Worm (Caenorhabditis elegans) whole organism, L4 larva: ENCODE results near the gene nlp-52.
A peak's percentile ranks its signal among the peaks of the same experiment; 100 is the strongest.

Experiments used
- F10B5.3 ChIP-seq: sonication (generic microtip); optimal IDR thresholded peaks from 2 replicates; lab custom pipeline; 2016; ENCODE audit warnings: mild to moderate bottlenecking, missing genetic modification characterization, missing compliant biosample characterization
- F49E8.2 ChIP-seq: sonication (generic microtip); optimal IDR thresholded peaks from 2 replicates; lab custom pipeline; 2016; ENCODE audit warnings: missing compliant biosample characterization, mild to moderate bottlenecking, missing genetic modification characterization, borderline replicate concordance
- T26A8.4 ChIP-seq: fragments of 200-800 bp; sonication (Bioruptor generic); IDR thresholded peaks from 2 replicates; pipeline ENCODE4 v1.3.6; 2022; ENCODE audit warnings: missing genetic modification characterization, missing compliant biosample characterization
- Y48G9A.11 ChIP-seq: fragments of 200-800 bp; sonication (Bioruptor generic); IDR thresholded peaks from 2 replicates; pipeline ENCODE4 v1.3.6; 2022; ENCODE audit warnings: missing genetic modification reagents, missing genetic modification characterization, missing compliant biosample characterization
- ZK337.2 ChIP-seq: fragments of 200-800 bp; sonication (Bioruptor generic); IDR thresholded peaks from 2 replicates; pipeline ENCODE4 v1.3.6; 2022; ENCODE audit warnings: missing genetic modification reagents, missing genetic modification characterization, missing compliant biosample characterization
- aha-1 ChIP-seq: fragments of 150-350 bp; peaks from one replicate; lab custom pipeline; 2014; ENCODE audit warnings: missing biosample characterization, missing genetic modification characterization
- aly-2 ChIP-seq: sonication (generic microtip); optimal IDR thresholded peaks from 2 replicates; lab custom pipeline; 2018; ENCODE audit warnings: missing biosample characterization, missing genetic modification characterization
- attf-4 ChIP-seq: sonication (generic microtip); optimal IDR thresholded peaks from 3 replicates; lab custom pipeline; 2017; ENCODE audit warnings: missing biosample characterization, missing genetic modification characterization
- ceh-44 ChIP-seq: fragments of 200-800 bp; sonication (Bioruptor generic); IDR thresholded peaks from 2 replicates; pipeline ENCODE4 v1.3.6; 2022; ENCODE audit warnings: missing genetic modification reagents, missing genetic modification characterization, missing compliant biosample characterization
- ceh-82 ChIP-seq: sonication (generic microtip); optimal IDR thresholded peaks from 2 replicates; lab custom pipeline; 2017; ENCODE audit warnings: missing biosample characterization, missing genetic modification characterization
- ces-1 ChIP-seq: fragments of 150-350 bp; sonication (generic microtip); optimal IDR thresholded peaks from 4 replicates; lab custom pipeline; 2014; ENCODE audit warnings: missing biosample characterization, missing genetic modification reagents, missing genetic modification characterization
- cey-2 ChIP-seq: sonication (generic microtip); optimal IDR thresholded peaks from 3 replicates; lab custom pipeline; 2017; ENCODE audit warnings: missing genetic modification characterization, mild to moderate bottlenecking, missing compliant biosample characterization, antibody characterized with exemption, borderline replicate concordance; ENCODE audit not compliant: insufficient read depth
- ctbp-1 ChIP-seq: fragments of 200-800 bp; sonication (Bioruptor generic); IDR thresholded peaks from 2 replicates; pipeline ENCODE4 v1.3.6; 2022; ENCODE audit warnings: missing genetic modification reagents, missing genetic modification characterization, missing compliant biosample characterization
- daf-12 ChIP-seq: fragments of 150-350 bp; optimal IDR thresholded peaks from 2 replicates; lab custom pipeline; 2014; ENCODE audit warnings: missing biosample characterization, missing genetic modification reagents, missing genetic modification characterization
- daf-19 ChIP-seq: fragments of 200-800 bp; sonication (Bioruptor generic); conservative IDR thresholded peaks from 2 replicates; pipeline ENCODE4 v1.3.6; 2022; ENCODE audit warnings: missing genetic modification characterization, missing compliant biosample characterization
- dmd-6 ChIP-seq: fragments of 200-800 bp; sonication (Bioruptor generic); IDR thresholded peaks from 2 replicates; pipeline ENCODE4 v1.3.6; 2022; ENCODE audit warnings: missing genetic modification reagents, missing genetic modification characterization, missing compliant biosample characterization
- egl-43 ChIP-seq: fragments of 200-800 bp; sonication (Bioruptor generic); IDR thresholded peaks from 2 replicates; pipeline ENCODE4 v1.3.6; 2022; ENCODE audit warnings: missing genetic modification reagents, missing genetic modification characterization, missing compliant biosample characterization
- fkh-10 ChIP-seq: fragments of 150-350 bp; optimal IDR thresholded peaks from 2 replicates; lab custom pipeline; 2014; ENCODE audit warnings: missing biosample characterization, missing genetic modification reagents, missing genetic modification characterization
- hif-1 ChIP-seq, 2 experiments: sonication (generic microtip); optimal IDR thresholded peaks; 2 replicates each; lab custom pipeline; 2016 to 2017; ENCODE audit warnings: missing compliant biosample characterization in 2 of 2, missing genetic modification characterization in 2 of 2, missing genetic modification reagents in 2 of 2, missing genotype in 2 of 2, mild to moderate bottlenecking in 1 of 2
- hlh-11 ChIP-seq: fragments of 200-800 bp; sonication (Bioruptor generic); optimal IDR thresholded peaks from 2 replicates; lab custom pipeline; 2018; ENCODE audit warnings: mild to moderate bottlenecking, missing genetic modification characterization, missing compliant biosample characterization
- hlh-30 ChIP-seq: sonication (generic microtip); optimal IDR thresholded peaks from 2 replicates; lab custom pipeline; 2017; ENCODE audit warnings: antibody characterized with exemption, mild to moderate bottlenecking, missing genetic modification characterization, missing compliant biosample characterization; ENCODE audit not compliant: insufficient read depth
- hmg-1.1 ChIP-seq: fragments of 200-800 bp; sonication (Bioruptor generic); IDR thresholded peaks from 2 replicates; pipeline ENCODE4 v1.3.6; 2022; ENCODE audit warnings: missing genetic modification reagents, missing genetic modification characterization, missing compliant biosample characterization
- lim-7 ChIP-seq: fragments of 200-800 bp; sonication (Bioruptor generic); IDR thresholded peaks from 2 replicates; pipeline ENCODE4 v1.3.6; 2022; ENCODE audit warnings: missing genetic modification characterization, missing compliant biosample characterization
- lin-13 ChIP-seq: fragments of 150-350 bp; optimal IDR thresholded peaks from 2 replicates; lab custom pipeline; 2014; ENCODE audit warnings: missing biosample characterization, missing genetic modification reagents, missing genetic modification characterization
- lin-29 ChIP-seq: fragments of 200-800 bp; sonication (Bioruptor generic); IDR thresholded peaks from 2 replicates; pipeline ENCODE4 v1.3.6; 2022; ENCODE audit warnings: missing genetic modification reagents, missing genetic modification characterization, missing compliant biosample characterization
- lsy-2 ChIP-seq, 2 experiments: fragments of 150-350 bp in 1 of 2; sonication (generic microtip) in 1 of 2; optimal IDR thresholded peaks; 2 replicates each; lab custom pipeline; 2014 to 2017; ENCODE audit warnings: missing biosample characterization in 2 of 2, missing genetic modification characterization in 2 of 2
- madf-9 ChIP-seq: fragments of 200-800 bp; sonication (Bioruptor generic); conservative IDR thresholded peaks from 2 replicates; pipeline ENCODE4 v1.3.6; 2022; ENCODE audit warnings: missing genetic modification reagents, missing genetic modification characterization, missing compliant biosample characterization
- mdl-1 ChIP-seq, 2 experiments: fragments of 150-350 bp in 1 of 2; sonication (generic microtip) in 1 of 2; optimal IDR thresholded peaks; 2 replicates each; lab custom pipeline; 2014 to 2017; ENCODE audit warnings: missing biosample characterization in 2 of 2, missing genetic modification characterization in 2 of 2
- mes-2 ChIP-seq: sonication (generic microtip); optimal IDR thresholded peaks from 2 replicates; lab custom pipeline; 2016; ENCODE audit warnings: missing genotype, mild to moderate bottlenecking, missing genetic modification characterization, missing compliant biosample characterization; ENCODE audit not compliant: poor library complexity, severe bottlenecking
- mxl-3 ChIP-seq: fragments of 200-800 bp; sonication (Bioruptor generic); optimal IDR thresholded peaks from 2 replicates; lab custom pipeline; 2018; ENCODE audit warnings: mild to moderate bottlenecking, missing genetic modification characterization, missing compliant biosample characterization
- nhr-11 ChIP-seq: fragments of 150-350 bp; optimal IDR thresholded peaks from 2 replicates; lab custom pipeline; 2014; ENCODE audit warnings: missing biosample characterization, missing genetic modification characterization
- nhr-237 ChIP-seq: sonication (generic microtip); optimal IDR thresholded peaks from 2 replicates; lab custom pipeline; 2017; ENCODE audit warnings: missing biosample characterization, missing genetic modification characterization
- nhr-48 ChIP-seq: sonication (generic microtip); optimal IDR thresholded peaks from 2 replicates; lab custom pipeline; 2016; ENCODE audit warnings: mild to moderate bottlenecking, missing genetic modification characterization, missing compliant biosample characterization
- rbr-2 ChIP-seq: sonication (generic microtip); optimal IDR thresholded peaks from 2 replicates; lab custom pipeline; 2016; ENCODE audit warnings: missing genotype, missing genetic modification characterization, missing compliant biosample characterization
- saeg-2 ChIP-seq: fragments of 200-800 bp; sonication (Bioruptor generic); IDR thresholded peaks from 2 replicates; pipeline ENCODE4 v1.3.6; 2022; ENCODE audit warnings: missing genetic modification reagents, missing genetic modification characterization, missing compliant biosample characterization
- skn-1 ChIP-seq: fragments of 150-350 bp; optimal IDR thresholded peaks from 2 replicates; lab custom pipeline; 2014; ENCODE audit warnings: missing biosample characterization, missing genetic modification characterization
- snpc-1.2 ChIP-seq: fragments of 200-800 bp; sonication (Bioruptor generic); IDR thresholded peaks from 2 replicates; pipeline ENCODE4 v1.3.6; 2022; ENCODE audit warnings: missing genetic modification reagents, missing genetic modification characterization, missing compliant biosample characterization
- spr-1 ChIP-seq: sonication (generic microtip); optimal IDR thresholded peaks from 2 replicates; lab custom pipeline; 2016; ENCODE audit warnings: mild to moderate bottlenecking, missing genetic modification characterization, missing compliant biosample characterization
- unc-39 ChIP-seq: sonication (generic microtip); optimal IDR thresholded peaks from 2 replicates; lab custom pipeline; 2017; ENCODE audit warnings: missing biosample characterization, missing genetic modification characterization
- unc-62 ChIP-seq, 3 experiments: fragments of 150-350 bp in 1 of 3; sonication (generic microtip); optimal IDR thresholded peaks in 2 of 3; peaks in 1 of 3; 1 replicate in 1 of 3; 2 replicates in 2 of 3; lab custom pipeline; 2014 to 2017; ENCODE audit warnings: missing biosample characterization in 3 of 3, missing genetic modification characterization in 3 of 3, missing genetic modification reagents in 3 of 3, missing genotype in 1 of 3
- zag-1 ChIP-seq: fragments of 150-350 bp; optimal IDR thresholded peaks from 2 replicates; lab custom pipeline; 2014; ENCODE audit warnings: missing biosample characterization, missing genetic modification characterization
- zfp-2 ChIP-seq: sonication (generic microtip); optimal IDR thresholded peaks from 2 replicates; lab custom pipeline; 2016; ENCODE audit warnings: mild to moderate bottlenecking, missing genetic modification characterization, missing compliant biosample characterization
- ztf-11 ChIP-seq: fragments of 150-350 bp; optimal IDR thresholded peaks from 2 replicates; lab custom pipeline; 2014; ENCODE audit warnings: missing biosample characterization, missing genetic modification characterization

The nlp-52 gene

DNA sequence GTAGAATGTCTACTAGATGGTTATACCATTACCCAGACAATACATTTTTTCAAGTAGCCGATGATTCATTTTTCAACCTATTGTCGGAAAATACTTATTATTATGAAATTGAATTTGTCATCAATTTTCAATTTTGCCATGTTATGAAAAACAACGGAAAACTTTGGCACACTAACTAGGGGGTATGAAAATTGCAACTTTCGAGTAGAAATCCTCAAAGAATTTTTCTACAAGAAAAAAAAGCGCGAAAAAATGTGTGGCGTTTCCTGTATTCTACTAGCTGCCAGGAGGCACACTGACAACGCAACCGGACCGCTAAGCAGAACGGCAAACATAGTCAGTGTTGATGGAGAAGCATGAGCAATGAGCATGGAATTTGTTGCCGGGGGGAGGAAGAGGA lies 7.2 kb upstream of the nlp-52 start:
- TF ChIP-seq dmd-6 (no peak), T26A8.4 (GFP tag; lab: Robert Waterston, UW) (0 out of 2 replicates have a peak, but pooled peaks have one; percentile 70), aha-1 (tag; lab: Kevin White, UChicago) (peak; percentile 93), ceh-82 (no peak), F49E8.2 (tag; lab: Kevin White, UChicago) (no peak), egl-43 (GFP tag; lab: Robert Waterston, UW) (0 out of 2 replicates have a peak, but pooled peaks have one; percentile 17), nhr-48 (tag; lab: Kevin White, UChicago) (no peak), lin-29 (GFP tag; lab: Robert Waterston, UW) (0 out of 2 replicates have a peak, but pooled peaks have one; percentile 10), attf-4 (tag; lab: Kevin White, UChicago) (no peak), nhr-237 (no peak), ztf-11 (tag; lab: Kevin White, UChicago) (no peak), cey-2 (no peak), zag-1 (no peak), ces-1 (GFP tag; lab: Kevin White, UChicago) (no peak), zfp-2 (tag; lab: Kevin White, UChicago) (no peak)
- TF ChIP-seq, all 104 proteins: peak for 4

DNA sequence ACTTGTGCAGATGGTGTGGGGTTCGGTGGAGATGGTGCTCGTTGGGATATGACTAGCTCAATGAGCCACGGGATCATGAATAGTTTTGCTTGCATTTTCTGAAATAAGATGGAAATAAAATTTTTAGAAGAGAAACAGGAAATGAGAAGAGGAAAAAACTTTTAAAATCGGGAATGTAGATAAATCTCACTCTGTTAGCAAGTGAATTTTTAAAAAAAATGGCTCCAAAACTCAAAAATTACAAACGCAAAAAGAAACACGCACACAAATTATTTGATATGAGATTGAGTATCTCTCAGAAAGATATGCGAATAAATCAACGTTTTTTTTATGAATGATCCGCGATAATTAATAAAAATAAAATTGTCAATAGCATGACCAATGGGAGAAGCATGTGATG lies 3.6 kb upstream of the nlp-52 start, which contains the start of gene T17H7.7:
Gene T17H7.7, minus strand, starts transcription at position 101 of the 400 bp plus-strand sequence.
- TF ChIP-seq nhr-11: no peak
- TF ChIP-seq unc-62 (GFP tag; optimal IDR thresholded peaks at IDR 0.05 in 1 of 2; lab: Kevin White, UChicago): peak in 1 of 2 experiments; percentile 1
- no peak for TF ChIP-seq unc-62 (tag; optimal IDR thresholded peaks at IDR 0.05; lab: Kevin White, UChicago)

ce11 chrIII:759675-760074 lies 1.9 kb upstream of the nlp-52 start:
- no peak for TF ChIP-seq lin-13
- peak; percentile 46 for TF ChIP-seq hlh-30 (tag; lab: Kevin White, UChicago)
- peak; percentile 8 for TF ChIP-seq mxl-3 (GFP tag; lab: Kevin White, UChicago)
- no peak for TF ChIP-seq T26A8.4 (GFP tag; lab: Robert Waterston, UW)
- TF ChIP-seq hlh-11 (tag; lab: Kevin White, UChicago): peak; percentile 58
- peak; percentile 75 for TF ChIP-seq nhr-48 (tag; lab: Kevin White, UChicago)
- 0 out of 2 replicates have a peak, but pooled peaks have one; percentile 10 for TF ChIP-seq Y48G9A.11 (GFP tag; lab: Robert Waterston, UW)
- peak in 1 of 2 experiments; percentile 36 for TF ChIP-seq mdl-1 (tag; optimal IDR thresholded peaks at IDR 0.05; lab: Kevin White, UChicago)

- TF ChIP-seq unc-39 (tag; lab: Kevin White, UChicago) (no peak), lim-7 (no peak), saeg-2 (GFP tag; lab: Robert Waterston, UW) (no peak), ZK337.2 (GFP tag; lab: Robert Waterston, UW) (no peak), mes-2 (no peak), nhr-11 (no peak), ceh-44 (GFP tag; lab: Robert Waterston, UW) (no peak), F10B5.3 (tag; lab: Kevin White, UChicago) (no peak), skn-1 (tag; lab: Kevin White, UChicago) (no peak), daf-12 (tag; lab: Kevin White, UChicago) (no peak)
Observed at ce11 chrIII:762508-762907, 932 bp downstream of the nlp-52 start.

DNA sequence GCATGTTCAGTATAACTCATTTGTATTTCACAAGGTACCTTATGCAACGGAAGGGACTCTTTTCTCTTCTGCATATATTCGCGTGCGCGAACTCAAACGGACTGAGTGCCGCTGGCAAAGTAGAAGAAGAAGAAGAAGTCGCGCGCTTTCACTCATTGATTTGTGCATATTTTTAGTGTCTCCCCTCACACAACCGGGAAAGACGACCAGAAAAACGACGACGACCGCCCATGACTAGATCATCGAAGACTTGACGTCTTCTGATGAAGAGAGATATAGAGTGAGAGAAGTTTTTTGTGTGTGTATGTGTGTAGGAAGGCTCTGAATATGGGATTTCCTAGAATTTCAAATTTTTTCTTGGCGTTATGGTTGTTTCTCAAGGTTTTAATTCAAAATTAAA lies 2.8 kb downstream of the nlp-52 start:
- TF ChIP-seq ctbp-1 (GFP tag; lab: Robert Waterston, UW): 0 out of 2 replicates have a peak, but pooled peaks have one; percentile 32
- no peak for TF ChIP-seq madf-9
- TF ChIP-seq lsy-2 (tag; optimal IDR thresholded peaks at IDR 0.05; lab: Kevin White, UChicago): peak in 1 of 2 experiments; percentile 52
- peak; percentile 50; the same call in 1 of the 2 replicates for TF ChIP-seq hmg-1.1 (GFP tag; lab: Robert Waterston, UW)
- TF ChIP-seq daf-19 (GFP tag; lab: Robert Waterston, UW): 0 out of 2 replicates have a peak, but pooled peaks have one; percentile 16
- no peak for TF ChIP-seq mes-2
- peak; percentile 53 for TF ChIP-seq aha-1 (tag; lab: Kevin White, UChicago)
- TF ChIP-seq fkh-10 (GFP tag; lab: Kevin White, UChicago): peak; percentile 86
- TF ChIP-seq ztf-11 (tag; lab: Kevin White, UChicago): no peak
- TF ChIP-seq spr-1 (tag; lab: Kevin White, UChicago): no peak
- peak; percentile 57 for TF ChIP-seq rbr-2 (tag; lab: Kevin White, UChicago)
- TF ChIP-seq aly-2 (tag; lab: Kevin White, UChicago): no peak
- TF ChIP-seq hif-1 (tag; optimal IDR thresholded peaks at IDR 0.05; lab: Kevin White, UChicago): no peak
- no peak for TF ChIP-seq snpc-1.2 (GFP tag; lab: Robert Waterston, UW)
- TF ChIP-seq egl-43 (GFP tag; lab: Robert Waterston, UW): 0 out of 2 replicates have a peak, but pooled peaks have one; percentile 25
- peak; percentile 13 for TF ChIP-seq hlh-30 (tag; lab: Kevin White, UChicago)
